Worm (Caenorhabditis elegans) whole organism, dauer: ENCODE data around the gene nspc-17.

ENCODE experiments used
- unc-62 ChIP-seq: sonication (generic microtip); optimal IDR thresholded peaks from 2 replicates; lab custom pipeline; 2017; ENCODE audit warnings: missing biosample characterization, missing genetic modification reagents, missing genetic modification characterization

Gene nspc-17

ce11 chrX:14515028-14515427 is 10.0 kb downstream of the nspc-17 start, which contains the start of gene gcsh-1:
TSS of gene gcsh-1 (minus strand) at chrX:14515073.
- no peak for TF ChIP-seq unc-62 (GFP tag; lab: Kevin White, UChicago)

ce11 chrX:14513462-14513861 is 11.5 kb downstream of the nspc-17 start:
- no peak for TF ChIP-seq unc-62 (GFP tag; lab: Kevin White, UChicago)

- no peak for TF ChIP-seq unc-62 (GFP tag; lab: Kevin White, UChicago)
Measured at ce11 chrX:14512817-14513216, 12.2 kb downstream of the nspc-17 start, which contains the start of gene fbxa-141. TSS of gene fbxa-141 (minus strand) at chrX:14512917.

ce11 chrX:14510358-14510757 is 14.6 kb downstream of the nspc-17 start:
- TF ChIP-seq unc-62 (GFP tag; lab: Kevin White, UChicago), result no peak

ce11 chrX:14508823-14509259 is 16.1 kb downstream of the nspc-17 start:
- no peak for TF ChIP-seq unc-62 (GFP tag; lab: Kevin White, UChicago)

ce11 chrX:14507992-14508391 is 17.0 kb downstream of the nspc-17 start:
- TF ChIP-seq unc-62 (GFP tag; lab: Kevin White, UChicago), result no peak

- TF ChIP-seq unc-62 (GFP tag; lab: Kevin White, UChicago), result no peak
Measured at ce11 chrX:14505578-14506353, 19.2 kb downstream of the nspc-17 start.

ce11 chrX:14504551-14504902 is 20.5 kb downstream of the nspc-17 start:
- no peak for TF ChIP-seq unc-62 (GFP tag; lab: Kevin White, UChicago)

- TF ChIP-seq unc-62 (GFP tag; lab: Kevin White, UChicago), result no peak
Measured at ce11 chrX:14503800-14504550, 21.0 kb downstream of the nspc-17 start, which contains the start of gene M163.1. TSS of gene M163.1 (minus strand) at chrX:14503824.

- no peak for TF ChIP-seq unc-62 (GFP tag; lab: Kevin White, UChicago)
Measured at ce11 chrX:14503282-14503681, 21.7 kb downstream of the nspc-17 start.

- TF ChIP-seq unc-62 (GFP tag; lab: Kevin White, UChicago), result no peak
Measured at ce11 chrX:14502116-14502587, 22.8 kb downstream of the nspc-17 start.

- TF ChIP-seq unc-62 (GFP tag; lab: Kevin White, UChicago), result no peak
Measured at ce11 chrX:14500422-14501058, 24.4 kb downstream of the nspc-17 start.

- no peak for TF ChIP-seq unc-62 (GFP tag; lab: Kevin White, UChicago)
Measured at ce11 chrX:14499830-14500409, 25.1 kb downstream of the nspc-17 start.

ce11 chrX:14496545-14496944 is 28.4 kb downstream of the nspc-17 start:
- TF ChIP-seq unc-62 (GFP tag; lab: Kevin White, UChicago), result no peak

ce11 chrX:14495785-14496184 is 29.2 kb downstream of the nspc-17 start, which contains the start of gene ztf-14:
TSS of gene ztf-14 (plus strand) at chrX:14496085.
- TF ChIP-seq unc-62 (GFP tag; lab: Kevin White, UChicago), result no peak
